Fruit fly (Drosophila melanogaster) whole organism, wandering third instar larva: ENCODE data around the gene CG32713.

Experiments
- Abd-B ChIP-seq: fragments of >200 bp; optimal IDR thresholded peaks from 2 replicates; lab custom pipeline; 2017; ENCODE audit warnings: missing biosample characterization, missing genetic modification characterization
- CG32264 ChIP-seq: fragments of 200-800 bp; sonication (Bioruptor generic); optimal IDR thresholded peaks from 2 replicates; lab custom pipeline; 2016; ENCODE audit warnings: missing biosample characterization, missing genetic modification characterization
- CG9705 ChIP-seq: fragments of 200-800 bp; sonication (Bioruptor generic); optimal IDR thresholded peaks from 2 replicates; lab custom pipeline; 2018; ENCODE audit warnings: missing biosample characterization, mild to moderate bottlenecking, missing genetic modification characterization
- CrebA ChIP-seq: fragments of 200-800 bp; sonication (Bioruptor generic); optimal IDR thresholded peaks from 2 replicates; lab custom pipeline; 2016; ENCODE audit warnings: missing biosample characterization, mild to moderate bottlenecking, missing genetic modification characterization, borderline replicate concordance
- HLH106 ChIP-seq: fragments of 200-800 bp; optimal IDR thresholded peaks from 3 replicates; lab custom pipeline; 2019; ENCODE audit warnings: missing biosample characterization, mild to moderate bottlenecking, missing genetic modification characterization, moderate library complexity
- Hnf4 ChIP-seq: fragments of 200-800 bp; sonication (Bioruptor generic); optimal IDR thresholded peaks from 2 replicates; lab custom pipeline; 2016; ENCODE audit warnings: missing biosample characterization, mild to moderate bottlenecking, missing genetic modification characterization
- Hr83 ChIP-seq: fragments of 200-300 bp; sonication (Bioruptor generic); optimal IDR thresholded peaks from 2 replicates; lab custom pipeline; 2016; ENCODE audit warnings: missing biosample characterization, mild to moderate bottlenecking, missing genetic modification characterization, moderate library complexity; ENCODE audit not compliant: poor library complexity, severe bottlenecking
- Jra ChIP-seq: sonication (Bioruptor generic); optimal IDR thresholded peaks from 2 replicates; lab custom pipeline; 2016; ENCODE audit warnings: missing biosample characterization, missing genetic modification characterization
- Mio ChIP-seq: sonication (Bioruptor generic); optimal IDR thresholded peaks from 2 replicates; lab custom pipeline; 2016; ENCODE audit warnings: missing biosample characterization, missing genetic modification characterization
- Myc ChIP-seq: fragments of >200 bp; optimal IDR thresholded peaks from 2 replicates; lab custom pipeline; 2017
- N ChIP-seq: fragments of >200 bp; optimal IDR thresholded peaks from 2 replicates; lab custom pipeline; 2018; ENCODE audit warnings: missing biosample characterization, missing external identifiers, missing genetic modification characterization
- OdsH ChIP-seq: fragments of 200-800 bp; sonication (Bioruptor generic); optimal IDR thresholded peaks from 2 replicates; lab custom pipeline; 2016; ENCODE audit warnings: missing biosample characterization, mild to moderate bottlenecking, missing genetic modification characterization
- Rel ChIP-seq, 2 experiments: fragments of 200-800 bp; sonication (Bioruptor generic) in 1 of 2; optimal IDR thresholded peaks; 2 replicates in 1 of 2; 3 replicates in 1 of 2; lab custom pipeline; 2016 to 2019; ENCODE audit warnings: mild to moderate bottlenecking in 2 of 2, missing biosample characterization in 2 of 2, missing genetic modification characterization in 2 of 2, moderate library complexity in 1 of 2
- Sp1 ChIP-seq: fragments of 200-800 bp; sonication (Bioruptor generic); optimal IDR thresholded peaks from 3 replicates; lab custom pipeline; 2019; ENCODE audit warnings: missing biosample characterization, mild to moderate bottlenecking, missing genetic modification characterization, moderate library complexity
- Vsx2 ChIP-seq: fragments of 200-300, 225-300 bp; sonication (Bioruptor generic); optimal IDR thresholded peaks from 2 replicates; lab custom pipeline; 2018; ENCODE audit warnings: missing biosample characterization, missing genetic modification characterization; ENCODE audit not compliant: partially characterized antibody
- br ChIP-seq: fragments of 200-800 bp; sonication (Bioruptor generic); optimal IDR thresholded peaks from 2 replicates; lab custom pipeline; 2016; ENCODE audit warnings: missing biosample characterization, missing genetic modification characterization
- brk ChIP-seq: fragments of 200-800 bp; sonication (Bioruptor generic); optimal IDR thresholded peaks from 2 replicates; lab custom pipeline; 2016; ENCODE audit warnings: missing biosample characterization, mild to moderate bottlenecking, missing genetic modification characterization
- dl ChIP-seq, 2 experiments: fragments of 175-275, 200-275 bp in 1 of 2; fragments of 200-275 bp in 1 of 2; sonication (Bioruptor generic); optimal IDR thresholded peaks; lab custom pipeline; 2018; ENCODE audit warnings: mild to moderate bottlenecking in 2 of 2, missing biosample characterization in 2 of 2, missing genetic modification characterization in 2 of 2, moderate library complexity in 2 of 2; ENCODE audit not compliant: partially characterized antibody in 2 of 2, insufficient read depth in 1 of 2
- dmrt93B ChIP-seq: fragments of 200-800 bp; sonication (Bioruptor generic); optimal IDR thresholded peaks from 2 replicates; lab custom pipeline; 2018; ENCODE audit warnings: missing biosample characterization, mild to moderate bottlenecking, missing genetic modification characterization
- dsf ChIP-seq: sonication (Bioruptor generic); optimal IDR thresholded peaks from 2 replicates; lab custom pipeline; 2016; ENCODE audit warnings: missing biosample characterization, missing genetic modification characterization, borderline replicate concordance
- ey ChIP-seq: fragments of 200-800 bp; sonication (Bioruptor generic); optimal IDR thresholded peaks from 2 replicates; lab custom pipeline; 2016; ENCODE audit warnings: missing biosample characterization, missing genetic modification characterization
- foxo ChIP-seq, 2 experiments: fragments of 200-800 bp; sonication (Bioruptor generic); optimal IDR thresholded peaks; 2 replicates in 1 of 2; 3 replicates in 1 of 2; lab custom pipeline; 2016 to 2017; ENCODE audit warnings: missing biosample characterization in 2 of 2, missing genetic modification characterization in 2 of 2
- fru ChIP-seq: fragments of 200-800 bp; sonication (Bioruptor generic); optimal IDR thresholded peaks from 3 replicates; lab custom pipeline; 2016; ENCODE audit warnings: missing biosample characterization, mild to moderate bottlenecking, missing genetic modification characterization
- h ChIP-seq: fragments of 200-800 bp; sonication (Bioruptor generic); optimal IDR thresholded peaks from 3 replicates; lab custom pipeline; 2016; ENCODE audit warnings: missing biosample characterization, mild to moderate bottlenecking, missing genetic modification characterization
- jim ChIP-seq: fragments of 175-275, 200-325 bp; sonication (Bioruptor generic); optimal IDR thresholded peaks from 2 replicates; lab custom pipeline; 2016; ENCODE audit warnings: missing biosample characterization, mild to moderate bottlenecking, missing genetic modification characterization
- lola ChIP-seq: fragments of >200 bp; optimal IDR thresholded peaks from 2 replicates; lab custom pipeline; 2017; ENCODE audit warnings: missing biosample characterization, missing genetic modification characterization
- pan ChIP-seq: fragments of >200 bp; optimal IDR thresholded peaks from 2 replicates; lab custom pipeline; 2017
- sage ChIP-seq: fragments of 200-800 bp; sonication (Bioruptor generic); optimal IDR thresholded peaks from 2 replicates; lab custom pipeline; 2016; ENCODE audit warnings: missing biosample characterization, mild to moderate bottlenecking, missing genetic modification characterization
- woc ChIP-seq: sonication (Bioruptor generic); optimal IDR thresholded peaks from 2 replicates; lab custom pipeline; 2016; ENCODE audit warnings: missing biosample characterization, mild to moderate bottlenecking, missing genetic modification characterization

The CG32713 gene

DNA sequence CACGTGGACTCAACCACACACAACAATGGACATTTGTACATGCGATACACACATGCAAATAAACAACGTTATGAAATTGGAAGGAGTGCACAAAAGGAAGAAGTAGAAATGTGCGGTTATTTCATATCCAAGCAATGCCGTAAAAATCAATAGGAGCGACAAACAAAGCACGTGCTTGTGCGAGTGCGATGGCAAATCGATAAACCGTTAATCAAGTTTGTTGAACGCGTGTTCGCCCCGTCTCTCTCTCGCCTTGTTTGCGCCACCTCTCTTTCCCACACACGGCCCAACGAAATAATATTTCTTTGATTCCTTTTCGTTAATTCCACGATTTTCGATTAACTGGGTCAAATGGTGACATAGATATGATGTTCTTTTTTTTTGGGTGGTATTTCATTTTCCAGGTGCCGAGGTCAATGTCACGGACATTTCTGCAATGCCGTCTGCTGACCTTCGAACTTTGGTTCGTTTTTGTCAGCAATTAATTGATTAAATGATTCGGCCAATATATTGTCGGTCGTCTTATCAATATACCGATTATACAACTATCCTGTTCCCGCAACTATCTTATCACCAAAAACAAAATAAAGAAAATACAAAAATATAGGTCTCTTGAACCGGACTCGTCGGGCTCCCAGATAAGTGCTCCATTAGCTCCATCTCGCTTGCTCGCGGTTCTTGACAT lies 33.0 kb upstream of the CG32713 start:
- no peak for TF ChIP-seq dmrt93B (GFP tag; lab: Kevin White, UChicago)

DNA sequence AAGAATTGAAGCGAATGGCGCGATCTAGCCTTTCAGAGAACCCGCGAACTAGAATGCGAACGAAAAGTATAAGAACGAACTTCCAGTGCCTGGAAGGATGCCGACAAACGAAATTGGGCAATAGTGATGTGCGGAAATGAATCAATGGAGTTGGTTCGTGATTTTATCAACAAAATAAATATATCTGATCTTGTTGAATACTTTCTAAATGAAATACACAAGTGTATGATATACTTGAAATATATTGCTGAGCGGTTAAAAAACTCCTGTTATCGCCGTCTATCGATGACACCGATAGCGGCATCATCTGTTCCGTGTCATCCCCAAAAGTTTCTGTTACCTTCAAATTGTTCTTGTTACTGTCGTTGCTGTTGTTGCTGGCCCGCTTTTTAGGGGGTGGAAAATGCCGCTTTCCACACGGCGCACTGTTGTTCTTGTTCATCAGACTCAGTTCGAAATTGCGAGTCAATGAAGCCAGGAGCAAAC lies 32.1 kb upstream of the CG32713 start, which contains the start of gene otu:
TSS of gene otu (minus strand) at position 51 of the 486 bp plus-strand sequence.
- TF ChIP-seq dsf (GFP tag; lab: Kevin White, UChicago), result no peak
- no peak for TF ChIP-seq brk (GFP tag; lab: Kevin White, UChicago)
- no peak for TF ChIP-seq OdsH (GFP tag; lab: Kevin White, UChicago)
- no peak for TF ChIP-seq Abd-B (GFP tag; lab: Kevin White, UChicago)
- no peak for TF ChIP-seq Myc (lab: Kevin White, UChicago)
- TF ChIP-seq jim, result no peak
- TF ChIP-seq CrebA (GFP tag; lab: Kevin White, UChicago), result no peak
- no peak for TF ChIP-seq Jra (GFP tag; lab: Kevin White, UChicago)
- no peak for TF ChIP-seq pan (lab: Kevin White, UChicago)
- no peak for TF ChIP-seq woc (GFP tag; lab: Kevin White, UChicago)
- no peak for TF ChIP-seq CG9705 (GFP tag; lab: Kevin White, UChicago)

DNA sequence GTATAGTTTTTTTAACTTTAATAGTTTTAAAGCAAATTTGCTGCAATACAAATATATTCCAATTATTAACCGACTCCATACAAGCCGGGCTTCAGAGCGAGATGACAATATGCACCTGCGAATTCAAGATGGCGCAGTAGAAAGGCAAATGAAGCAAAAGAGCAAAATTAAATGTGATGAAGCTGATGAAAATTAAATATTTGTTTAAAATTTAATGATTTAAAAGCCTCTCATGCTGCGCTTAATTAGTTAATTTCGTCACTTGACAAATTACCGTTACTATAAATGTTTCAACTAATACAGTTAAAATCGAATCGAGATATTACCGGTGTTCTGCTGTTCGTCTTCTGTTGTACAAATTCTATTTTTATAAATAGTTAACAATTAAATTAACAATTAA lies 31.6 kb upstream of the CG32713 start, which contains the start of gene CG33181:
TSS of gene CG33181 (plus strand) at position 301 of the 400 bp plus-strand sequence.
- TF ChIP-seq woc (GFP tag; lab: Kevin White, UChicago) (no peak), Abd-B (GFP tag; lab: Kevin White, UChicago) (no peak), ey (GFP tag; lab: Kevin White, UChicago) (no peak), Rel (GFP tag; optimal IDR thresholded peaks at IDR 0.05; lab: Kevin White, UChicago) (no peak), Rel (tag; optimal IDR thresholded peaks at IDR 0.05; lab: Kevin White, UChicago) (no peak), CG32264 (GFP tag; lab: Kevin White, UChicago) (no peak), h (no peak), Vsx2 (GFP tag; lab: Kevin White, UChicago) (no peak)
- TF ChIP-seq, all 38 proteins: peak for 0

DNA sequence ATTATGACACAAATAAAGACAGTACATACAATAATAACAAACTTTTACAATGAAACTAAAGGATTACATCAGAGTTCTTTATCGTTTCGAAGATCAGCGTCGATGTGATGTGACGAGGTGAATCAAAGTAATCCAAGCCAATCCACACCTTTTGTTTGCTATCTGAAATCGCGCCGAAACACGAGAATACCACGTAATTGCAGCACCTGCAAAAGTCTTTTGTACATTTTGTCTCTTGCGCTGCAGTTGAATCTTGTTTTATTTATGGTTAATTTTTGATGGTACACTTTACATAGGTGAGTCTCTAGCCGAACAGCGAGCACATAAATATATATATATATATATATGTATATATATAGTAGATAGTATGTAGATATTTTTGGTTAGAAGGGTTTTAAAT lies 27.3 kb upstream of the CG32713 start:
- TF ChIP-seq HLH106 (tag; lab: Kevin White, UChicago) (no peak), foxo (GFP tag; optimal IDR thresholded peaks at IDR 0.05; lab: Kevin White, UChicago) (no peak), dl (GFP tag; optimal IDR thresholded peaks at IDR 0.05; lab: Kevin White, UChicago; ENCODE audit: insufficient read depth in 1 of 2, partially characterized antibody in 2 of 2) (no peak), ey (GFP tag; lab: Kevin White, UChicago) (no peak), Hr83 (GFP tag; lab: Kevin White, UChicago) (no peak), Myc (lab: Kevin White, UChicago) (no peak), CrebA (GFP tag; lab: Kevin White, UChicago) (no peak), h (no peak), sage (GFP tag; lab: Kevin White, UChicago) (no peak), pan (lab: Kevin White, UChicago) (no peak), Sp1 (GFP tag; lab: Kevin White, UChicago) (no peak)

DNA sequence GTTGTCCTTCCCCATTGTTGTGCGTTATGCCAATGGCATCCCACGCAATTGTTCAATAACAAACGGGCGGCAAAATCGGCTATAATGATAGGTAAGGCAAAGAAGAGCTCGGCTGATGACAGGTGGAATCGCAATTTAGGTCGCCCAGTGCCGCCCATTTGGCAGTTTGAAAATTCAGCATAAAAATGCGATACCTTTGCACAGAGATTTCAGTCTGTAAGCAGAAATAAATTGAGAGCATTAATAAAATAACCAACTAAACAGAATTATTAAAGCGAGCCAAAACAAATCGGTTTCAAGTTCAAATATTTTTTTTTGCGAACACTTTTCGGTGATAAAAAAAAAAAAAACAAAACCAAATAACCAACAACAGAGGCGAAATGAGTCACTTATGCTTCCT lies 26.2 kb upstream of the CG32713 start, which contains the start of gene CG33223:
TSS of gene CG33223 (minus strand) at position 215 of the 400 bp plus-strand sequence.
- TF ChIP-seq br, result no peak
- TF ChIP-seq fru (GFP tag; lab: Kevin White, UChicago), result no peak

DNA sequence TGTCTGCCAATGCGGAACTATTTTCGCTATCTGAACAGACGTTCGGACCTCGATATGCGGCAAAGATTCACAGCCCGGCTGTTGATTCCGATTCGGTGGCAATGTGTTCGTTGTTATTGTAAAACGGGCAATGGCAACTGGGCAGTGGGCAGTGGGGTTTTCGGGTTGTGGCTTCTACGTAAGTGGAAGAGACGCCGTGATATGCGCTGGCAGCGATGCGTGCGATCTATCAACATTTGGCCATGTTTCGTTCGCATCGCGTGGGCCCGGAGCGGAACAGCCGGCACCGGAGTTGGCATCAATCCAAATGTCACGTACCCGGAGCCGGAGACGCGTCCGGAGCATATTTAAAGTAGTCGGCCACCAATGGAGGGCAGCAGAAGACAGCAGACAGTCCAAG lies 24.0 kb upstream of the CG32713 start, which contains the start of gene Cp38:
TSS of gene Cp38 (plus strand) at position 376 of the 400 bp plus-strand sequence.
- TF ChIP-seq brk (GFP tag; lab: Kevin White, UChicago) (no peak), pan (lab: Kevin White, UChicago) (no peak), Myc (lab: Kevin White, UChicago) (no peak), foxo (GFP tag; optimal IDR thresholded peaks at IDR 0.05; lab: Kevin White, UChicago) (no peak), N (GFP tag; lab: Kevin White, UChicago) (no peak), dmrt93B (GFP tag; lab: Kevin White, UChicago) (no peak), Hnf4 (no peak), lola (GFP tag; lab: Kevin White, UChicago) (no peak), OdsH (GFP tag; lab: Kevin White, UChicago) (no peak), ey (GFP tag; lab: Kevin White, UChicago) (no peak), Mio (GFP tag; lab: Kevin White, UChicago) (no peak)
